Worm (Caenorhabditis elegans) whole organism, midembryonic: Measurements from ENCODE around the gene C29F5.1.

Source experiments
- flt-1 ChIP-seq: fragments of 200-800 bp; sonication (Bioruptor generic); IDR thresholded peaks from 2 replicates; pipeline ENCODE4 v1.3.6; 2022; ENCODE audit warnings: missing genetic modification characterization, missing compliant biosample characterization
- ztf-23 ChIP-seq: fragments of 200-800 bp; sonication (Bioruptor generic); IDR thresholded peaks from 2 replicates; pipeline ENCODE4 v1.3.6; 2022; ENCODE audit warnings: missing genetic modification reagents, missing genetic modification characterization, missing compliant biosample characterization

- TF ChIP-seq ztf-23 (no peak), flt-1 (GFP tag; lab: Robert Waterston, UW) (no peak)
These were observed 22.3 kb upstream of the C29F5.1 start, which contains the start of gene scly-1 for ce11 chrII:6281002-6281401.
